Worm (Caenorhabditis elegans): ENCODE measurements around the gene klc-1.

klc-1 gene

ce11 chrIV:11102608-11103007 lies 19.1 kb downstream of the klc-1 start, which contains the start of gene srlf-17:
Gene srlf-17 (minus strand): TSS chrIV:11102708.
- TF ChIP-seq nhr-23 (tag; optimal IDR thresholded peaks at IDR 0.05) (no peak), fkh-10 (GFP tag; optimal IDR thresholded peaks at IDR 0.05) (no peak), ama-1 (optimal IDR thresholded peaks at IDR 0.05) (no peak), eor-1 (tag; optimal IDR thresholded peaks at IDR 0.05) (no peak), ceh-82 (tag; optimal IDR thresholded peaks at IDR 0.05) (no peak), elt-2 (tag; optimal IDR thresholded peaks at IDR 0.05) (no peak), R02D3.7 (tag; optimal IDR thresholded peaks at IDR 0.05) (no peak), fkh-2 (tag; optimal IDR thresholded peaks at IDR 0.05) (no peak), tbx-2 (tag; optimal IDR thresholded peaks at IDR 0.05) (no peak), ztf-11 (tag; optimal IDR thresholded peaks at IDR 0.05) (no peak), nhr-43 (tag; optimal IDR thresholded peaks at IDR 0.05; ENCODE audit: poor library complexity, severe bottlenecking) (no peak), egl-27 (tag; optimal IDR thresholded peaks at IDR 0.05) (no peak)

- TF ChIP-seq elt-3 (tag; optimal IDR thresholded peaks at IDR 0.05) = no peak
- TF ChIP-seq fos-1 (tag; optimal IDR thresholded peaks at IDR 0.05) = no peak
- no peak for TF ChIP-seq lsy-12 (tag; optimal IDR thresholded peaks at IDR 0.05)
- no peak for TF ChIP-seq nhr-23 (tag; optimal IDR thresholded peaks at IDR 0.05)
- no peak for TF ChIP-seq unc-62 (GFP tag; optimal IDR thresholded peaks at IDR 0.05)
- TF ChIP-seq ama-1 (optimal IDR thresholded peaks at IDR 0.05) = no peak
- TF ChIP-seq tbx-2 (tag; optimal IDR thresholded peaks at IDR 0.05) = no peak
- TF ChIP-seq nhr-67 (tag; optimal IDR thresholded peaks at IDR 0.05) = no peak
- no peak for TF ChIP-seq unc-39 (tag; optimal IDR thresholded peaks at IDR 0.05)
- TF ChIP-seq egl-5 (tag; optimal IDR thresholded peaks at IDR 0.05) = no peak
Measured at ce11 chrIV:11103501-11103900, 20.0 kb downstream of the klc-1 start.

ce11 chrIV:11105724-11106123 lies 22.2 kb downstream of the klc-1 start, which contains the start of gene srlf-24:
Gene srlf-24 (minus strand): TSS chrIV:11105824.
- TF ChIP-seq fkh-2 (tag; optimal IDR thresholded peaks at IDR 0.05) = no peak
- TF ChIP-seq mml-1 (tag; optimal IDR thresholded peaks at IDR 0.05) = no peak
- no peak for TF ChIP-seq eor-1 (tag; optimal IDR thresholded peaks at IDR 0.05)
- TF ChIP-seq ceh-28 (tag; optimal IDR thresholded peaks at IDR 0.05) = no peak
- TF ChIP-seq ceh-82 (tag; optimal IDR thresholded peaks at IDR 0.05) = no peak
- no peak for TF ChIP-seq zag-1 (tag; optimal IDR thresholded peaks at IDR 0.05)
- TF ChIP-seq nfya-1 (tag; optimal IDR thresholded peaks at IDR 0.05; ENCODE audit: insufficient read depth) = no peak
- TF ChIP-seq fkh-10 (GFP tag; optimal IDR thresholded peaks at IDR 0.05) = no peak
- no peak for TF ChIP-seq daf-12 (tag; optimal IDR thresholded peaks at IDR 0.05)
- TF ChIP-seq ztf-4 (tag; optimal IDR thresholded peaks at IDR 0.05) = no peak
- no peak for TF ChIP-seq nhr-25 (tag; optimal IDR thresholded peaks at IDR 0.05)
- no peak for TF ChIP-seq hmg-11 (tag; optimal IDR thresholded peaks at IDR 0.05)
- no peak for TF ChIP-seq mdl-1 (tag; optimal IDR thresholded peaks at IDR 0.05)
- TF ChIP-seq nhr-76 (tag; optimal IDR thresholded peaks at IDR 0.05) = no peak
- no peak for TF ChIP-seq lsy-12 (tag; optimal IDR thresholded peaks at IDR 0.05)
- TF ChIP-seq egl-5 (tag; optimal IDR thresholded peaks at IDR 0.05) = no peak

ce11 chrIV:11109771-11110170 lies 26.2 kb downstream of the klc-1 start, which contains the start of gene pigk-1:
Gene pigk-1 (minus strand): TSS chrIV:11110018.
- TF ChIP-seq nhr-43 (tag; optimal IDR thresholded peaks at IDR 0.05; ENCODE audit: poor library complexity, severe bottlenecking) (peak; percentile 24), unc-62 (GFP tag; optimal IDR thresholded peaks at IDR 0.05) (no peak), R02D3.7 (tag; optimal IDR thresholded peaks at IDR 0.05) (peak; percentile 15), ama-1 (optimal IDR thresholded peaks at IDR 0.05) (peak; percentile 9), nhr-25 (tag; optimal IDR thresholded peaks at IDR 0.05) (no peak), nhr-237 (tag; optimal IDR thresholded peaks at IDR 0.05) (no peak), nfya-1 (tag; optimal IDR thresholded peaks at IDR 0.05; ENCODE audit: insufficient read depth) (no peak), pha-4 (tag; optimal IDR thresholded peaks at IDR 0.05) (no peak), nhr-23 (tag; optimal IDR thresholded peaks at IDR 0.05) (no peak)

- TF ChIP-seq unc-39 (tag; optimal IDR thresholded peaks at IDR 0.05) (no peak), nhr-67 (tag; optimal IDR thresholded peaks at IDR 0.05) (no peak), lsy-12 (tag; optimal IDR thresholded peaks at IDR 0.05) (no peak), nhr-11 (tag; optimal IDR thresholded peaks at IDR 0.05) (no peak), egl-5 (tag; optimal IDR thresholded peaks at IDR 0.05) (no peak), sea-2 (GFP tag; optimal IDR thresholded peaks at IDR 0.05) (no peak), jun-1 (tag; optimal IDR thresholded peaks at IDR 0.05) (no peak), ama-1 (optimal IDR thresholded peaks at IDR 0.05) (no peak), nhr-23 (tag; optimal IDR thresholded peaks at IDR 0.05) (peak; percentile 78), unc-62 (GFP tag; optimal IDR thresholded peaks at IDR 0.05) (no peak), lin-15B (tag; optimal IDR thresholded peaks at IDR 0.05) (peak; percentile 67), elt-3 (tag; optimal IDR thresholded peaks at IDR 0.05) (no peak), snpc-4 (tag; optimal IDR thresholded peaks at IDR 0.05) (peak; percentile 16), nhr-28 (tag; optimal IDR thresholded peaks at IDR 0.05) (no peak), mml-1 (tag; optimal IDR thresholded peaks at IDR 0.05) (no peak), R02D3.7 (tag; optimal IDR thresholded peaks at IDR 0.05) (peak; percentile 23), daf-12 (tag; optimal IDR thresholded peaks at IDR 0.05) (no peak), nhr-25 (tag; optimal IDR thresholded peaks at IDR 0.05) (peak; percentile 39), egl-27 (tag; optimal IDR thresholded peaks at IDR 0.05) (no peak), eor-1 (tag; optimal IDR thresholded peaks at IDR 0.05) (no peak), fkh-10 (GFP tag; optimal IDR thresholded peaks at IDR 0.05) (no peak), nhr-12 (tag; optimal IDR thresholded peaks at IDR 0.05) (no peak), mdl-1 (tag; optimal IDR thresholded peaks at IDR 0.05) (no peak), nhr-43 (tag; optimal IDR thresholded peaks at IDR 0.05; ENCODE audit: poor library complexity, severe bottlenecking) (no peak), ceh-16 (tag; optimal IDR thresholded peaks at IDR 0.05) (no peak), ztf-11 (tag; optimal IDR thresholded peaks at IDR 0.05) (no peak), nfya-1 (tag; optimal IDR thresholded peaks at IDR 0.05; ENCODE audit: insufficient read depth) (peak; percentile 91), elt-2 (tag; optimal IDR thresholded peaks at IDR 0.05) (peak; percentile 27), pha-4 (tag; optimal IDR thresholded peaks at IDR 0.05) (peak; percentile 60)
Measured at ce11 chrIV:11110995-11111619, 27.6 kb downstream of the klc-1 start, which contains the start of gene rps-5. Gene rps-5 (minus strand): TSS chrIV:11111045.
